Fruit fly (Drosophila melanogaster) whole organism, embryonic: ENCODE data around the gene mfr.

Experiments
- Asciz ChIP-seq: fragments of 200-800 bp; sonication (Bioruptor generic); optimal IDR thresholded peaks from 2 replicates; lab custom pipeline; 2017; ENCODE audit warnings: missing biosample characterization, mild to moderate bottlenecking, missing genetic modification characterization, missing genetic modification reagents
- CG10654 ChIP-seq: fragments of 200-800 bp; sonication (Bioruptor generic); optimal IDR thresholded peaks from 2 replicates; lab custom pipeline; 2016; ENCODE audit warnings: missing biosample characterization, missing genetic modification characterization
- CG11504 ChIP-seq: fragments of 200-800 bp; sonication (Bioruptor generic); optimal IDR thresholded peaks from 3 replicates; lab custom pipeline; 2019; ENCODE audit warnings: missing biosample characterization, mild to moderate bottlenecking, missing genetic modification characterization, moderate library complexity
- CG12236 ChIP-seq: fragments of 200-800 bp; sonication (Bioruptor generic); optimal IDR thresholded peaks from 2 replicates; lab custom pipeline; 2016; ENCODE audit warnings: missing biosample characterization, missing genetic modification characterization
- CG13296 ChIP-seq: fragments of 200-800 bp; sonication (Bioruptor generic); optimal IDR thresholded peaks from 3 replicates; lab custom pipeline; 2018; ENCODE audit warnings: missing biosample characterization, mild to moderate bottlenecking, missing genetic modification characterization
- CG14441 ChIP-seq: fragments of 200-800 bp; sonication (Bioruptor generic); IDR thresholded peaks from 2 replicates; pipeline ENCODE4 v1.3.6; 2022; ENCODE audit warnings: missing biosample characterization, missing genetic modification characterization
- CG16815 ChIP-seq: fragments of 200-800 bp; sonication (Bioruptor generic); optimal IDR thresholded peaks from 3 replicates; lab custom pipeline; 2017; ENCODE audit warnings: missing biosample characterization, mild to moderate bottlenecking, missing genetic modification characterization
- CG17802 ChIP-seq: fragments of 200-800 bp; sonication (Bioruptor generic); optimal IDR thresholded peaks from 2 replicates; lab custom pipeline; 2018; ENCODE audit warnings: missing biosample characterization, mild to moderate bottlenecking, missing genetic modification characterization, moderate library complexity
- CG18476 ChIP-seq: fragments of 200-800 bp; sonication (Bioruptor generic); optimal IDR thresholded peaks from 2 replicates; lab custom pipeline; 2016; ENCODE audit warnings: missing biosample characterization, mild to moderate bottlenecking, missing genetic modification characterization
- CG2875 ChIP-seq: fragments of 200-800 bp; sonication (Bioruptor generic); optimal IDR thresholded peaks from 2 replicates; lab custom pipeline; 2017; ENCODE audit warnings: missing biosample characterization, mild to moderate bottlenecking, missing genetic modification characterization, missing genetic modification reagents
- CG3995 ChIP-seq: fragments of 200-800 bp; sonication (Bioruptor generic); optimal IDR thresholded peaks from 3 replicates; lab custom pipeline; 2016; ENCODE audit warnings: missing biosample characterization, missing genetic modification characterization
- CG4404 ChIP-seq: fragments of 200-800 bp; sonication (Bioruptor generic); IDR thresholded peaks from 2 replicates; pipeline ENCODE4 v1.3.6; 2022; ENCODE audit warnings: missing biosample characterization, missing genetic modification characterization
- CG6254 ChIP-seq: fragments of 200-800 bp; sonication (Bioruptor generic); optimal IDR thresholded peaks from 3 replicates; lab custom pipeline; 2017; ENCODE audit warnings: mild to moderate bottlenecking, missing biosample characterization, missing genetic modification reagents, missing genetic modification characterization
- CG6683 ChIP-seq: fragments of 200-800 bp; sonication (Bioruptor generic); optimal IDR thresholded peaks from 2 replicates; lab custom pipeline; 2017; ENCODE audit warnings: missing biosample characterization, mild to moderate bottlenecking, missing genetic modification characterization, missing genetic modification reagents
- CG7928 ChIP-seq: fragments of 200-800 bp; sonication (Bioruptor generic); optimal IDR thresholded peaks from 2 replicates; lab custom pipeline; 2017; ENCODE audit warnings: missing biosample characterization, mild to moderate bottlenecking, missing genetic modification characterization
- CG8290 ChIP-seq, 3 experiments: fragments of 200-800 bp; sonication (Bioruptor generic); optimal IDR thresholded peaks; 2 replicates each; lab custom pipeline; 2016 to 2019; ENCODE audit warnings: missing biosample characterization in 3 of 3, missing genetic modification characterization in 3 of 3, mild to moderate bottlenecking in 2 of 3, moderate library complexity in 1 of 3
- CG8388 ChIP-seq: fragments of 200-800 bp; sonication (Bioruptor generic); optimal IDR thresholded peaks from 2 replicates; lab custom pipeline; 2019; ENCODE audit warnings: missing biosample characterization, mild to moderate bottlenecking, missing genetic modification characterization, moderate library complexity
- Chrac-16 ChIP-seq: fragments of 200-800 bp; sonication (Bioruptor generic); optimal IDR thresholded peaks from 3 replicates; lab custom pipeline; 2016; ENCODE audit warnings: missing biosample characterization, missing genetic modification characterization
- Dbx ChIP-seq: fragments of 200-800 bp; sonication (Bioruptor generic); IDR thresholded peaks from 3 replicates; pipeline ENCODE4 v1.3.6; 2022; ENCODE audit warnings: missing biosample characterization, missing genetic modification characterization
- Deaf1 ChIP-seq: fragments of 200-800 bp; optimal IDR thresholded peaks from 3 replicates; lab custom pipeline; 2019; ENCODE audit warnings: missing biosample characterization, mild to moderate bottlenecking, missing genetic modification characterization, moderate library complexity
- ERR ChIP-seq: fragments of 200-800 bp; sonication (Bioruptor generic); optimal IDR thresholded peaks from 2 replicates; lab custom pipeline; 2016; ENCODE audit warnings: missing biosample characterization, missing genetic modification characterization
- Hr39 ChIP-seq: fragments of >200 bp; optimal IDR thresholded peaks from 2 replicates; lab custom pipeline; 2017
- Hr51 ChIP-seq, 2 experiments: fragments of 200-800 bp; sonication (Bioruptor generic); optimal IDR thresholded peaks; 2 replicates in 1 of 2; 3 replicates in 1 of 2; lab custom pipeline; 2016 to 2018; ENCODE audit warnings: missing biosample characterization in 2 of 2, missing genetic modification characterization in 2 of 2, mild to moderate bottlenecking in 1 of 2, moderate library complexity in 1 of 2
- Hr78 ChIP-seq, 2 experiments: fragments of 200-800 bp in 1 of 2; fragments of >200 bp in 1 of 2; sonication (Bioruptor generic) in 1 of 2; optimal IDR thresholded peaks; 2 replicates each; lab custom pipeline; 2017 to 2019; ENCODE audit warnings: missing biosample characterization in 2 of 2, missing genetic modification characterization in 2 of 2, mild to moderate bottlenecking in 1 of 2, moderate library complexity in 1 of 2
- Nf-YC ChIP-seq: fragments of 200-800 bp; optimal IDR thresholded peaks from 3 replicates; lab custom pipeline; 2019; ENCODE audit warnings: missing biosample characterization, mild to moderate bottlenecking, missing genetic modification characterization, moderate library complexity
- PHDP ChIP-seq: fragments of 200-800 bp; sonication (Bioruptor generic); optimal IDR thresholded peaks from 3 replicates; lab custom pipeline; 2018; ENCODE audit warnings: missing biosample characterization, mild to moderate bottlenecking, missing genetic modification characterization, moderate library complexity
- Poxn ChIP-seq: fragments of 200-800 bp; sonication (Bioruptor generic); IDR thresholded peaks from 2 replicates; pipeline ENCODE4 v1.3.6; 2022; ENCODE audit warnings: missing biosample characterization, missing genetic modification characterization
- Ptx1 ChIP-seq: fragments of 200-800 bp; sonication (Bioruptor generic); IDR thresholded peaks from 2 replicates; pipeline ENCODE4 v1.3.6; 2022; ENCODE audit warnings: missing biosample characterization, missing genetic modification characterization
- Ssrp ChIP-seq: fragments of 200-800 bp; sonication (Bioruptor generic); optimal IDR thresholded peaks from 2 replicates; lab custom pipeline; 2018; ENCODE audit warnings: missing biosample characterization, mild to moderate bottlenecking, missing genetic modification characterization, moderate library complexity
- ap ChIP-seq: fragments of 200-800 bp; sonication (Bioruptor generic); IDR thresholded peaks from 2 replicates; pipeline ENCODE4 v1.3.6; 2022; ENCODE audit warnings: missing biosample characterization, missing genetic modification characterization
- ase ChIP-seq: fragments of 200-800 bp; sonication (Bioruptor generic); IDR thresholded peaks from 3 replicates; pipeline ENCODE4 v1.3.6; 2022; ENCODE audit warnings: missing biosample characterization, missing genetic modification characterization
- ato ChIP-seq: fragments of 200-800 bp; sonication (Bioruptor generic); IDR thresholded peaks from 2 replicates; pipeline ENCODE4 v1.3.6; 2022; ENCODE audit warnings: missing biosample characterization, missing genetic modification characterization; ENCODE audit not compliant: partially characterized antibody
- bigmax ChIP-seq: fragments of 200-800 bp; sonication (Bioruptor generic); optimal IDR thresholded peaks from 2 replicates; lab custom pipeline; 2018; ENCODE audit warnings: missing biosample characterization, mild to moderate bottlenecking, missing genetic modification characterization
- btn ChIP-seq: fragments of 200-800 bp; sonication (Bioruptor generic); optimal IDR thresholded peaks from 2 replicates; lab custom pipeline; 2016; ENCODE audit warnings: missing biosample characterization, missing genetic modification characterization
- dati ChIP-seq: fragments of 200-800 bp; sonication (Bioruptor generic); IDR thresholded peaks from 2 replicates; pipeline ENCODE4 v1.3.6; 2022; ENCODE audit warnings: missing biosample characterization, missing genetic modification characterization
- ems ChIP-seq: fragments of 200-800 bp; sonication (Bioruptor generic); optimal IDR thresholded peaks from 3 replicates; lab custom pipeline; 2016; ENCODE audit warnings: missing biosample characterization, missing genetic modification characterization
- esg ChIP-seq: fragments of 200-800 bp; sonication (Bioruptor generic); conservative IDR thresholded peaks from 2 replicates; pipeline ENCODE4 v1.3.6; 2022; ENCODE audit warnings: missing biosample characterization, missing genetic modification characterization
- eve ChIP-seq, 2 experiments: fragments of >200 bp; optimal IDR thresholded peaks; 2 replicates each; lab custom pipeline; 2017; ENCODE audit warnings: missing biosample characterization in 2 of 2, missing genetic modification characterization in 2 of 2
- fd3F ChIP-seq: fragments of 200-800 bp; sonication (Bioruptor generic); optimal IDR thresholded peaks from 2 replicates; lab custom pipeline; 2018; ENCODE audit warnings: missing biosample characterization, mild to moderate bottlenecking, missing genetic modification characterization, moderate library complexity
- her ChIP-seq: fragments of 200-800 bp; sonication (Bioruptor generic); optimal IDR thresholded peaks from 2 replicates; lab custom pipeline; 2016; ENCODE audit warnings: missing biosample characterization, missing genetic modification characterization
- lab ChIP-seq: fragments of 200-800 bp; sonication (Bioruptor generic); optimal IDR thresholded peaks from 3 replicates; lab custom pipeline; 2017; ENCODE audit warnings: missing biosample characterization, missing genetic modification characterization, mild to moderate bottlenecking, moderate library complexity, missing genetic modification reagents
- odd ChIP-seq: fragments of 200-800 bp; sonication (Bioruptor generic); optimal IDR thresholded peaks from 2 replicates; lab custom pipeline; 2017; ENCODE audit warnings: missing biosample characterization, mild to moderate bottlenecking, missing genetic modification characterization
- onecut ChIP-seq: fragments of 200-800 bp; sonication (Bioruptor generic); IDR thresholded peaks from 2 replicates; pipeline ENCODE4 v1.3.6; 2022; ENCODE audit warnings: missing biosample characterization, missing genetic modification characterization
- pfk ChIP-seq: fragments of 200-800 bp; sonication (Bioruptor generic); optimal IDR thresholded peaks from 2 replicates; lab custom pipeline; 2018; ENCODE audit warnings: missing biosample characterization, mild to moderate bottlenecking, missing genetic modification characterization, moderate library complexity
- ranshi ChIP-seq: fragments of 200-800 bp; sonication (Bioruptor generic); IDR thresholded peaks from 2 replicates; pipeline ENCODE4 v1.3.6; 2022; ENCODE audit warnings: missing biosample characterization, missing genetic modification characterization
- seq ChIP-seq: fragments of 200-800 bp; sonication (Bioruptor generic); IDR thresholded peaks from 2 replicates; pipeline ENCODE4 v1.3.6; 2022; ENCODE audit warnings: missing biosample characterization, missing genetic modification characterization
- stc ChIP-seq: fragments of 200-800 bp; sonication (Bioruptor generic); IDR thresholded peaks from 2 replicates; pipeline ENCODE4 v1.3.6; 2022; ENCODE audit warnings: missing biosample characterization, missing genetic modification characterization
- tgo ChIP-seq: fragments of 200-800 bp; sonication (Bioruptor generic); IDR thresholded peaks from 3 replicates; pipeline ENCODE4 v1.3.6; 2022; ENCODE audit warnings: missing biosample characterization, missing genetic modification characterization
- twi ChIP-seq: fragments of 200-800 bp; optimal IDR thresholded peaks from 2 replicates; lab custom pipeline; 2019; ENCODE audit warnings: missing biosample characterization, mild to moderate bottlenecking, missing genetic modification characterization, moderate library complexity
- tx ChIP-seq: fragments of 200-800 bp; sonication (Bioruptor generic); optimal IDR thresholded peaks from 2 replicates; lab custom pipeline; 2016; ENCODE audit warnings: missing biosample characterization, missing genetic modification characterization
- zen2 ChIP-seq: fragments of 200-800 bp; sonication (Bioruptor generic); IDR thresholded peaks from 3 replicates; pipeline ENCODE4 v1.3.6; 2022; ENCODE audit warnings: missing biosample characterization, missing genetic modification characterization; ENCODE audit not compliant: partially characterized antibody

mfr gene

dm6 chr3L:8912332-8912731 lies at the start of gene mfr, which contains the start of gene Tsp66E (continued):
- TF ChIP-seq CG4404 (GFP tag; lab: Robert Waterston, UW), result no peak
- TF ChIP-seq tgo (GFP tag; lab: Robert Waterston, UW), result no peak
- no peak for TF ChIP-seq btn
- TF ChIP-seq PHDP (tag; lab: Kevin White, UChicago), result no peak
- no peak for TF ChIP-seq esg (GFP tag; lab: Robert Waterston, UW)
- peak; percentile 58; the same call in 1 of the 3 replicates for TF ChIP-seq Dbx (GFP tag; lab: Robert Waterston, UW)
- TF ChIP-seq seq (GFP tag; lab: Robert Waterston, UW), result peak; percentile 38; the same call in 1 of the 2 replicates
- no peak for TF ChIP-seq CG2875 (GFP tag; lab: Kevin White, UChicago)
- TF ChIP-seq ato, result no peak
- no peak for TF ChIP-seq CG12236 (GFP tag; lab: Kevin White, UChicago)
- no peak for TF ChIP-seq ap (GFP tag; lab: Robert Waterston, UW)
- TF ChIP-seq Poxn (GFP tag; lab: Robert Waterston, UW), result no peak
- TF ChIP-seq ERR (GFP tag; lab: Kevin White, UChicago), result no peak
- TF ChIP-seq Hr51 (GFP tag; optimal IDR thresholded peaks at IDR 0.05; lab: Kevin White, UChicago), result peak; percentile 15 to 85
- no peak for TF ChIP-seq Ssrp (tag; lab: Kevin White, UChicago)
- TF ChIP-seq eve (GFP tag; optimal IDR thresholded peaks at IDR 0.05; lab: Kevin White, UChicago), result no peak
- TF ChIP-seq CG13296 (GFP tag; lab: Kevin White, UChicago), result no peak
- TF ChIP-seq CG11504 (tag; lab: Kevin White, UChicago), result no peak
- TF ChIP-seq Chrac-16 (GFP tag; lab: Kevin White, UChicago), result no peak
- TF ChIP-seq zen2 (GFP tag; lab: Robert Waterston, UW), result peak; percentile 46; the same call in 1 of the 3 replicates
- TF ChIP-seq CG6254, result no peak
- no peak for TF ChIP-seq CG8290 (GFP tag; optimal IDR thresholded peaks at IDR 0.05; lab: Kevin White, UChicago)
- TF ChIP-seq CG8290 (tag; optimal IDR thresholded peaks at IDR 0.05; lab: Kevin White, UChicago), result no peak
- TF ChIP-seq odd (GFP tag; lab: Kevin White, UChicago), result no peak
- no peak for TF ChIP-seq Hr39 (lab: Kevin White, UChicago)
- TF ChIP-seq CG14441, result no peak
- TF ChIP-seq Nf-YC (tag; lab: Kevin White, UChicago), result peak; percentile 79
- no peak for TF ChIP-seq CG3995 (GFP tag; lab: Kevin White, UChicago)
- TF ChIP-seq dati (GFP tag; lab: Robert Waterston, UW), result no peak
- peak; percentile 91 for TF ChIP-seq Deaf1 (tag; lab: Kevin White, UChicago)
- TF ChIP-seq Ptx1 (GFP tag; lab: Robert Waterston, UW), result no peak
- no peak for TF ChIP-seq CG8388
- TF ChIP-seq CG6683 (GFP tag; lab: Kevin White, UChicago), result no peak
- no peak for TF ChIP-seq twi (tag; lab: Kevin White, UChicago)
- TF ChIP-seq CG7928 (GFP tag; lab: Kevin White, UChicago), result no peak
- TF ChIP-seq ems, result no peak
- TF ChIP-seq CG18476, result no peak
- no peak for TF ChIP-seq bigmax (GFP tag; lab: Kevin White, UChicago)
- TF ChIP-seq CG10654 (GFP tag; lab: Kevin White, UChicago), result no peak
- TF ChIP-seq tx (GFP tag; lab: Kevin White, UChicago), result no peak
- TF ChIP-seq ase (GFP tag; lab: Robert Waterston, UW), result no peak
- TF ChIP-seq stc, result peak; percentile 47; the same call in 1 of the 2 replicates
- no peak for TF ChIP-seq onecut (GFP tag; lab: Robert Waterston, UW)
- TF ChIP-seq Hr78 (GFP tag; optimal IDR thresholded peaks at IDR 0.05; lab: Kevin White, UChicago), result no peak
- TF ChIP-seq lab (GFP tag; lab: Kevin White, UChicago), result peak; percentile 7
- TF ChIP-seq CG16815 (GFP tag; lab: Kevin White, UChicago), result no peak
- TF ChIP-seq pfk, result no peak
- no peak for TF ChIP-seq Asciz (GFP tag; lab: Kevin White, UChicago)
- TF ChIP-seq ranshi (GFP tag; lab: Robert Waterston, UW), result no peak; the same call in 1 of the 2 replicates
- no peak for TF ChIP-seq fd3F (GFP tag; lab: Kevin White, UChicago)
- TF ChIP-seq her, result no peak
- no peak for TF ChIP-seq CG17802 (tag; lab: Kevin White, UChicago)
